Fruit fly (Drosophila melanogaster) whole organism, embryonic: ENCODE results near the gene Tsp74F.

ENCODE experiments used
- CG11695 ChIP-seq: fragments of 200-800 bp; sonication (Bioruptor generic); IDR thresholded peaks from 3 replicates; pipeline ENCODE4 v1.3.6; 2022; ENCODE audit warnings: missing biosample characterization, missing genetic modification characterization
- CG1233 ChIP-seq: fragments of 200-800 bp; sonication (Bioruptor generic); optimal IDR thresholded peaks from 4 replicates; lab custom pipeline; 2018; ENCODE audit warnings: missing biosample characterization, mild to moderate bottlenecking, missing genetic modification characterization
- CG16779 ChIP-seq: fragments of 200-800 bp; sonication (Bioruptor generic); IDR thresholded peaks from 2 replicates; pipeline ENCODE4 v1.3.6; 2022; ENCODE audit warnings: missing biosample characterization, missing genetic modification characterization
- CG17359 ChIP-seq: fragments of 200-800 bp; sonication (Bioruptor generic); optimal IDR thresholded peaks from 3 replicates; lab custom pipeline; 2018; ENCODE audit warnings: missing biosample characterization, mild to moderate bottlenecking, missing genetic modification characterization, moderate library complexity
- CG1792 ChIP-seq: fragments of 200-800 bp; sonication (Bioruptor generic); optimal IDR thresholded peaks from 2 replicates; lab custom pipeline; 2016; ENCODE audit warnings: missing biosample characterization, missing genetic modification characterization
- CG18011 ChIP-seq: fragments of 200-800 bp; sonication (Bioruptor generic); optimal IDR thresholded peaks from 2 replicates; lab custom pipeline; 2017; ENCODE audit warnings: missing biosample characterization, missing genetic modification characterization, mild to moderate bottlenecking, moderate library complexity, missing genotype
- CG31365 ChIP-seq: fragments of 200-800 bp; sonication (Bioruptor generic); optimal IDR thresholded peaks from 2 replicates; lab custom pipeline; 2018; ENCODE audit warnings: missing biosample characterization, mild to moderate bottlenecking, missing genetic modification characterization
- CG3281 ChIP-seq: fragments of 200-800 bp; sonication (Bioruptor generic); optimal IDR thresholded peaks from 3 replicates; lab custom pipeline; 2017; ENCODE audit warnings: missing biosample characterization, mild to moderate bottlenecking, missing genetic modification characterization
- CG34376 ChIP-seq: fragments of 200-800 bp; sonication (Bioruptor generic); optimal IDR thresholded peaks from 2 replicates; lab custom pipeline; 2018; ENCODE audit warnings: missing biosample characterization, mild to moderate bottlenecking, missing genetic modification characterization
- CG4424 ChIP-seq: fragments of 200-800 bp; sonication (Bioruptor generic); optimal IDR thresholded peaks from 3 replicates; lab custom pipeline; 2016; ENCODE audit warnings: missing biosample characterization, missing genetic modification characterization
- CG4707 ChIP-seq: fragments of 200-800 bp; sonication (Bioruptor generic); optimal IDR thresholded peaks from 2 replicates; lab custom pipeline; 2018; ENCODE audit warnings: missing biosample characterization, mild to moderate bottlenecking, missing genetic modification characterization, moderate library complexity
- CG6254 ChIP-seq: fragments of 200-800 bp; sonication (Bioruptor generic); optimal IDR thresholded peaks from 3 replicates; lab custom pipeline; 2017; ENCODE audit warnings: mild to moderate bottlenecking, missing biosample characterization, missing genetic modification reagents, missing genetic modification characterization
- CG7357 ChIP-seq: fragments of 200-800 bp; sonication (Bioruptor generic); IDR thresholded peaks from 3 replicates; pipeline ENCODE4 v1.3.6; 2022; ENCODE audit warnings: missing biosample characterization, missing genetic modification characterization
- Camta ChIP-seq: fragments of 200-800 bp; sonication (Bioruptor generic); optimal IDR thresholded peaks from 2 replicates; lab custom pipeline; 2016; ENCODE audit warnings: missing biosample characterization, missing genetic modification characterization
- Deaf1 ChIP-seq: fragments of 200-800 bp; optimal IDR thresholded peaks from 3 replicates; lab custom pipeline; 2019; ENCODE audit warnings: missing biosample characterization, mild to moderate bottlenecking, missing genetic modification characterization, moderate library complexity
- Ets65A ChIP-seq: fragments of 200-800 bp; sonication (Bioruptor generic); peaks from one replicate; lab custom pipeline; 2016; ENCODE audit warnings: missing biosample characterization, missing genetic modification characterization
- Hr39 ChIP-seq: fragments of >200 bp; optimal IDR thresholded peaks from 2 replicates; lab custom pipeline; 2017
- Lpt ChIP-seq: fragments of >200 bp; optimal IDR thresholded peaks from 2 replicates; lab custom pipeline; 2018; ENCODE audit warnings: missing biosample characterization, missing genetic modification characterization
- Poxn ChIP-seq: fragments of 200-800 bp; sonication (Bioruptor generic); IDR thresholded peaks from 2 replicates; pipeline ENCODE4 v1.3.6; 2022; ENCODE audit warnings: missing biosample characterization, missing genetic modification characterization
- Ptx1 ChIP-seq: fragments of 200-800 bp; sonication (Bioruptor generic); IDR thresholded peaks from 2 replicates; pipeline ENCODE4 v1.3.6; 2022; ENCODE audit warnings: missing biosample characterization, missing genetic modification characterization
- Sox100B ChIP-seq: fragments of 200-800 bp; sonication (Bioruptor generic); optimal IDR thresholded peaks from 3 replicates; lab custom pipeline; 2018; ENCODE audit warnings: missing biosample characterization, mild to moderate bottlenecking, missing genetic modification characterization
- Tbp ChIP-seq: fragments of >200 bp; optimal IDR thresholded peaks from 2 replicates; lab custom pipeline; 2018; ENCODE audit warnings: missing biosample characterization, missing genetic modification characterization
- chinmo ChIP-seq: fragments of 200-800 bp; sonication (Bioruptor generic); IDR thresholded peaks from 4 replicates; pipeline ENCODE4 v1.3.6; 2022; ENCODE audit warnings: missing biosample characterization, missing genetic modification characterization; ENCODE audit not compliant: partially characterized antibody
- crp ChIP-seq, 2 experiments: fragments of 200-800 bp; sonication (Bioruptor generic); optimal IDR thresholded peaks; 2 replicates in 1 of 2; 3 replicates in 1 of 2; lab custom pipeline; 2017; ENCODE audit warnings: missing biosample characterization in 2 of 2, missing genetic modification characterization in 2 of 2, mild to moderate bottlenecking in 1 of 2, moderate library complexity in 1 of 2
- dan ChIP-seq: fragments of 200-800 bp; sonication (Bioruptor generic); IDR thresholded peaks from 2 replicates; pipeline ENCODE4 v1.3.6; 2022; ENCODE audit warnings: missing biosample characterization, missing genetic modification characterization
- ewg ChIP-seq: fragments of 200-800 bp; sonication (Bioruptor generic); optimal IDR thresholded peaks from 3 replicates; lab custom pipeline; 2017; ENCODE audit warnings: mild to moderate bottlenecking, missing biosample characterization, missing genetic modification reagents, missing genetic modification characterization
- exex ChIP-seq: fragments of 200-800 bp; sonication (Bioruptor generic); optimal IDR thresholded peaks from 4 replicates; lab custom pipeline; 2018; ENCODE audit warnings: missing biosample characterization, mild to moderate bottlenecking, missing genetic modification characterization, moderate library complexity
- fd96Cb ChIP-seq: fragments of 200-800 bp; sonication (Bioruptor generic); optimal IDR thresholded peaks from 2 replicates; lab custom pipeline; 2018; ENCODE audit warnings: missing biosample characterization, mild to moderate bottlenecking, missing genetic modification characterization, moderate library complexity
- grn ChIP-seq: fragments of 200-800 bp; sonication (Bioruptor generic); optimal IDR thresholded peaks from 3 replicates; lab custom pipeline; 2017; ENCODE audit warnings: missing biosample characterization, missing genetic modification characterization
- gro ChIP-seq: fragments of 200-800 bp; sonication (Bioruptor generic); optimal IDR thresholded peaks from 2 replicates; lab custom pipeline; 2016; ENCODE audit warnings: missing biosample characterization, missing genetic modification characterization
- her ChIP-seq: fragments of 200-800 bp; sonication (Bioruptor generic); optimal IDR thresholded peaks from 2 replicates; lab custom pipeline; 2016; ENCODE audit warnings: missing biosample characterization, missing genetic modification characterization
- lab ChIP-seq: fragments of 200-800 bp; sonication (Bioruptor generic); optimal IDR thresholded peaks from 3 replicates; lab custom pipeline; 2017; ENCODE audit warnings: missing biosample characterization, missing genetic modification characterization, mild to moderate bottlenecking, moderate library complexity, missing genetic modification reagents
- odd ChIP-seq: fragments of 200-800 bp; sonication (Bioruptor generic); optimal IDR thresholded peaks from 2 replicates; lab custom pipeline; 2017; ENCODE audit warnings: missing biosample characterization, mild to moderate bottlenecking, missing genetic modification characterization
- sr ChIP-seq: fragments of 200-800 bp; sonication (Bioruptor generic); IDR thresholded peaks from 3 replicates; pipeline ENCODE4 v1.3.6; 2022; ENCODE audit warnings: missing biosample characterization, missing genetic modification characterization
- tgo ChIP-seq: fragments of 200-800 bp; sonication (Bioruptor generic); IDR thresholded peaks from 3 replicates; pipeline ENCODE4 v1.3.6; 2022; ENCODE audit warnings: missing biosample characterization, missing genetic modification characterization
- ttk ChIP-seq: fragments of 200-800 bp; sonication (Bioruptor generic); IDR thresholded peaks from 2 replicates; pipeline ENCODE4 v2.1.2; 2022; ENCODE audit warnings: missing biosample characterization, missing genetic modification characterization
- tx ChIP-seq: fragments of 200-800 bp; sonication (Bioruptor generic); optimal IDR thresholded peaks from 2 replicates; lab custom pipeline; 2016; ENCODE audit warnings: missing biosample characterization, missing genetic modification characterization
- zen ChIP-seq: fragments of 200-800 bp; sonication (Bioruptor generic); optimal IDR thresholded peaks from 3 replicates; lab custom pipeline; 2018; ENCODE audit warnings: missing biosample characterization, mild to moderate bottlenecking, missing genetic modification characterization, moderate library complexity

Gene Tsp74F

dm6 chr3L:17893660-17894059 is 2.0 kb downstream of the Tsp74F start:
- no peak for TF ChIP-seq CG4707 (GFP tag; lab: Kevin White, UChicago)
- TF ChIP-seq Camta, result no peak
- no peak for TF ChIP-seq Hr39 (lab: Kevin White, UChicago)
- TF ChIP-seq Tbp, result no peak
- no peak for TF ChIP-seq CG11695 (GFP tag; lab: Robert Waterston, UW)
- TF ChIP-seq sr (GFP tag; lab: Robert Waterston, UW), result no peak
- no peak for TF ChIP-seq fd96Cb (tag; lab: Kevin White, UChicago)
- TF ChIP-seq zen (tag; lab: Kevin White, UChicago), result no peak
- no peak for TF ChIP-seq dan
- TF ChIP-seq Sox100B (GFP tag; lab: Kevin White, UChicago), result no peak
- TF ChIP-seq CG4424 (GFP tag; lab: Kevin White, UChicago), result no peak
- no peak for TF ChIP-seq CG17359 (tag; lab: Kevin White, UChicago)
- TF ChIP-seq Lpt (GFP tag; lab: Kevin White, UChicago), result no peak
- TF ChIP-seq gro (GFP tag; lab: Kevin White, UChicago), result no peak
- no peak for TF ChIP-seq Poxn (GFP tag; lab: Robert Waterston, UW)
- TF ChIP-seq lab, result no peak
- no peak for TF ChIP-seq CG1233 (GFP tag; lab: Kevin White, UChicago)
- TF ChIP-seq crp (GFP tag; optimal IDR thresholded peaks at IDR 0.05; lab: Kevin White, UChicago), result no peak
- no peak for TF ChIP-seq odd (GFP tag; lab: Kevin White, UChicago)
- peak; percentile 65 for TF ChIP-seq ewg (GFP tag; lab: Kevin White, UChicago)
- TF ChIP-seq Deaf1 (tag; lab: Kevin White, UChicago), result peak; percentile 80
- no peak for TF ChIP-seq CG6254 (GFP tag; lab: Kevin White, UChicago)
- TF ChIP-seq tx (GFP tag; lab: Kevin White, UChicago), result no peak
- TF ChIP-seq tgo (GFP tag; lab: Robert Waterston, UW), result no peak
- no peak for TF ChIP-seq CG1792 (GFP tag; lab: Kevin White, UChicago)
- 0 out of 4 replicates have a peak, but pooled peaks have one; percentile 69 for TF ChIP-seq chinmo (GFP tag; lab: Robert Waterston, UW)
- 0 out of 2 replicates have a peak, but pooled peaks have one; percentile 4 for TF ChIP-seq CG16779 (GFP tag; lab: Robert Waterston, UW)
- no peak for TF ChIP-seq CG31365 (tag; lab: Kevin White, UChicago)

- TF ChIP-seq CG7357 (GFP tag; lab: Robert Waterston, UW) (0 out of 3 replicates have a peak, but pooled peaks have one; percentile 15), CG18011 (GFP tag; lab: Kevin White, UChicago) (peak; percentile 89), her (GFP tag; lab: Kevin White, UChicago) (no peak)
Observed at dm6 chr3L:17887393-17887792, 8.3 kb downstream of the Tsp74F start, which contains the start of gene CG7402. Gene CG7402 (plus strand): TSS chr3L:17887705.

DNA sequence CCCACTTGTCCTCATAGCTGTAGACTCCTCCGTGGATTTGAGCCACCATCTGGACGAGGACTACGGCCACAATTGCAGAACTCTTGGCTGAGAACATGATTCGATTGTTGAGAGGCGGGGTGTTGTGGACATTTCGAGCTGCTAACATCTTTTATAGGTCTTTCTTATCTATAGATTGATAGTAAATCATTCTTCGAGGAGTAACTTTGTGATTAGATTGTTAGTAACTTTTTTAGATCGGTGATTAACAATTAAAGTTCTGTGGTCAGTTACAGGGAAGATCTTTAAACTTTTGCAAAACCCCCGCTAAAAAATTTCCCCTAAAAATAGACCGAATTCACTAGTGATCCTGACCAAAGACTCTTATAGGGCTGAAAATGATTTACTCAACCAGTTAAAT is 9.1 kb downstream of the Tsp74F start, which contains the start of gene CG16775:
TSS of gene CG16775 (minus strand) at position 101 of the 400 bp plus-strand sequence.
- peak; percentile 31 for TF ChIP-seq Ets65A (GFP tag; lab: Kevin White, UChicago)
- TF ChIP-seq Ptx1 (GFP tag; lab: Robert Waterston, UW), result no peak
- peak; percentile 7 for TF ChIP-seq exex

DNA sequence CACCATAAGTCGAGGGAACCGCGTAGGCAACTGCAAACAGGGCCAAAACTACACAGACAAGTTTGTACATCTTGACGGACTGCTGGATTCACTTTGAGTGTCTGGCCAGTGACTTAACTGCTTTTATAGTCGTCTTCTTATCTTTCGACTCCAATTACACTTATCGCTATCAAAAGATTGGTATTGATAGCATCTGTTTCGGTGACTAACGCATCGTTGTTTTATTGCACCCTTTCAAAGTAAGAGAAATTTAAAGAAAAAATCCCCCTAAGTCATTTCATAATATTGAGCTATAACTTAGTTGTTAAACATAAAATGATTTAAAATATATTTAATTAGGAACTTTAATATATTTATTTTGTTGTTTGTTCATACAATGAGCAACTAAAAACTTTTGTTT is 11.4 kb downstream of the Tsp74F start, which contains the start of gene CG5506:
TSS of gene CG5506 (minus strand) at position 101 of the 400 bp plus-strand sequence.
- TF ChIP-seq grn (GFP tag; lab: Kevin White, UChicago), result peak; percentile 4
- TF ChIP-seq ttk, result no peak
- TF ChIP-seq exex, result peak; percentile 48
- TF ChIP-seq CG34376 (GFP tag; lab: Kevin White, UChicago), result no peak
- no peak for TF ChIP-seq CG3281 (GFP tag; lab: Kevin White, UChicago)
